Worm (Caenorhabditis elegans) whole organism, L3 larva: ENCODE measurements around the gene epg-7.
"Not testable (repeated sequence)": the region's sequence is repeated elsewhere in the genome, so short reads cannot be mapped to it uniquely, and the experiment has no call there.

Source experiments
- ZK546.5 ChIP-seq: sonication (generic microtip); optimal IDR thresholded peaks from 2 replicates; lab custom pipeline; 2017; ENCODE audit warnings: missing biosample characterization, missing genetic modification characterization
- aly-2 ChIP-seq: fragments of 150-350 bp; optimal IDR thresholded peaks from 2 replicates; lab custom pipeline; 2014; ENCODE audit warnings: missing biosample characterization, missing genetic modification characterization
- ama-1 ChIP-seq: fragments of 150-350 bp; optimal IDR thresholded peaks from 2 replicates; lab custom pipeline; 2018
- ceh-16 ChIP-seq: sonication (generic microtip); optimal IDR thresholded peaks from 2 replicates; lab custom pipeline; 2017; ENCODE audit warnings: missing biosample characterization, missing genetic modification characterization
- ceh-28 ChIP-seq: fragments of 150-350 bp; optimal IDR thresholded peaks from 2 replicates; lab custom pipeline; 2014; ENCODE audit warnings: missing biosample characterization, missing genetic modification reagents, missing genetic modification characterization
- daf-12 ChIP-seq: fragments of 150-350 bp; optimal IDR thresholded peaks from 2 replicates; lab custom pipeline; 2014; ENCODE audit warnings: missing biosample characterization, missing genetic modification reagents, missing genetic modification characterization
- egl-27 ChIP-seq: sonication (generic microtip); optimal IDR thresholded peaks from 4 replicates; lab custom pipeline; 2017; ENCODE audit warnings: missing biosample characterization, missing genetic modification reagents, missing genetic modification characterization
- eor-1 ChIP-seq, 2 experiments: fragments of 150-350 bp; optimal IDR thresholded peaks; 2 replicates each; lab custom pipeline; 2014 to 2018; ENCODE audit warnings: missing biosample characterization in 2 of 2, missing genetic modification characterization in 2 of 2
- fkh-10 ChIP-seq: sonication (generic microtip); optimal IDR thresholded peaks from 2 replicates; lab custom pipeline; 2017; ENCODE audit warnings: missing biosample characterization, missing genetic modification reagents, missing genetic modification characterization
- fkh-2 ChIP-seq: fragments of 150-350 bp; optimal IDR thresholded peaks from 2 replicates; lab custom pipeline; 2014; ENCODE audit warnings: missing biosample characterization, missing genetic modification reagents, missing genetic modification characterization
- fos-1 ChIP-seq: fragments of 150-350 bp; optimal IDR thresholded peaks from 2 replicates; lab custom pipeline; 2014; ENCODE audit warnings: missing biosample characterization, missing genetic modification characterization
- lin-15B ChIP-seq: fragments of 150-350 bp; optimal IDR thresholded peaks from 2 replicates; lab custom pipeline; 2014; ENCODE audit warnings: missing biosample characterization, missing genetic modification characterization
- mdl-1 ChIP-seq: fragments of 150-350 bp; optimal IDR thresholded peaks from 2 replicates; lab custom pipeline; 2014; ENCODE audit warnings: missing biosample characterization, missing genetic modification characterization
- nfya-1 ChIP-seq: sonication (generic microtip); optimal IDR thresholded peaks from 2 replicates; lab custom pipeline; 2017; ENCODE audit warnings: missing genetic modification characterization, mild to moderate bottlenecking, missing compliant biosample characterization, antibody characterized with exemption, moderate library complexity; ENCODE audit not compliant: insufficient read depth
- nhr-11 ChIP-seq: fragments of 150-350 bp; optimal IDR thresholded peaks from 2 replicates; lab custom pipeline; 2014; ENCODE audit warnings: missing biosample characterization, missing genetic modification characterization
- nhr-23 ChIP-seq: fragments of 150-350 bp; optimal IDR thresholded peaks from 2 replicates; lab custom pipeline; 2014; ENCODE audit warnings: missing biosample characterization, missing genetic modification reagents, missing genetic modification characterization
- nhr-237 ChIP-seq: fragments of 150-350 bp; optimal IDR thresholded peaks from 2 replicates; lab custom pipeline; 2014; ENCODE audit warnings: missing biosample characterization, missing genetic modification characterization
- nhr-28 ChIP-seq: fragments of 150-350 bp; optimal IDR thresholded peaks from 2 replicates; lab custom pipeline; 2014; ENCODE audit warnings: missing biosample characterization, missing genetic modification characterization
- nhr-43 ChIP-seq: sonication (generic microtip); optimal IDR thresholded peaks from 2 replicates; lab custom pipeline; 2016; ENCODE audit warnings: mild to moderate bottlenecking, missing genetic modification characterization, missing compliant biosample characterization; ENCODE audit not compliant: poor library complexity, severe bottlenecking
- nhr-67 ChIP-seq: fragments of 150-350 bp; optimal IDR thresholded peaks from 2 replicates; lab custom pipeline; 2014; ENCODE audit warnings: missing biosample characterization, missing genetic modification characterization
- nhr-76 ChIP-seq: fragments of 150-350 bp; sonication (generic microtip); optimal IDR thresholded peaks from 5 replicates; lab custom pipeline; 2014; ENCODE audit warnings: missing biosample characterization, missing genetic modification characterization
- skn-1 ChIP-seq: fragments of 150-350 bp; optimal IDR thresholded peaks from 2 replicates; lab custom pipeline; 2014; ENCODE audit warnings: missing biosample characterization, missing genetic modification characterization
- snpc-4 ChIP-seq: fragments of 150-350 bp; optimal IDR thresholded peaks from 2 replicates; lab custom pipeline; 2014; ENCODE audit warnings: missing biosample characterization, missing genetic modification characterization
- tbx-2 ChIP-seq: sonication (generic microtip); optimal IDR thresholded peaks from 2 replicates; lab custom pipeline; 2016; ENCODE audit warnings: mild to moderate bottlenecking, missing genetic modification characterization, missing compliant biosample characterization
- unc-62 ChIP-seq: fragments of 150-350 bp; sonication (generic microtip); optimal IDR thresholded peaks from 4 replicates; lab custom pipeline; 2014; ENCODE audit warnings: missing biosample characterization, missing genetic modification reagents, missing genetic modification characterization
- zag-1 ChIP-seq: fragments of 150-350 bp; optimal IDR thresholded peaks from 2 replicates; lab custom pipeline; 2014; ENCODE audit warnings: missing biosample characterization, missing genetic modification characterization

Gene epg-7

ce11 chrX:7365267-7365666 is 30.8 kb downstream of the epg-7 start, which contains the start of gene C56G3.2:
C56G3.2 (plus strand) TSS chrX:7365567.
- not testable (repeated sequence) for TF ChIP-seq mdl-1, tbx-2, nhr-76 (tag; lab: Kevin White, UChicago)

- TF ChIP-seq zag-1 (tag; lab: Kevin White, UChicago) (no peak), fkh-2 (no peak), nhr-237 (no peak), eor-1 (tag; optimal IDR thresholded peaks at IDR 0.05; lab: Kevin White, UChicago) (no peak), aly-2 (no peak), lin-15B (tag; lab: Kevin White, UChicago) (no peak), ama-1 (lab: Kevin White, UChicago) (no peak), snpc-4 (tag; lab: Kevin White, UChicago) (no peak), unc-62 (GFP tag; lab: Kevin White, UChicago) (no peak)
These were observed 35.3 kb downstream of the epg-7 start for ce11 chrX:7369770-7370169.

- TF ChIP-seq daf-12 (tag; lab: Kevin White, UChicago): no peak
- no peak for TF ChIP-seq nhr-67 (tag; lab: Kevin White, UChicago)
- no peak for TF ChIP-seq aly-2
- no peak for TF ChIP-seq nhr-28
- TF ChIP-seq ceh-16 (tag; lab: Kevin White, UChicago): no peak
- TF ChIP-seq zag-1 (tag; lab: Kevin White, UChicago): no peak
- no peak for TF ChIP-seq nfya-1 (tag; lab: Kevin White, UChicago)
- TF ChIP-seq nhr-23: no peak
These were observed 37.4 kb downstream of the epg-7 start for ce11 chrX:7371945-7372344.

ce11 chrX:7376941-7377340 is 42.4 kb downstream of the epg-7 start, which contains the start of gene npr-8:
npr-8 (plus strand) TSS chrX:7377302.
- TF ChIP-seq fkh-10 (GFP tag; lab: Kevin White, UChicago) (peak; percentile 37), ceh-28 (tag; lab: Kevin White, UChicago) (no peak)
- TF ChIP-seq, all 47 proteins: peak for 1

- no peak for TF ChIP-seq lin-15B (tag; lab: Kevin White, UChicago)
- no peak for TF ChIP-seq nhr-11
- TF ChIP-seq fos-1 (tag; lab: Kevin White, UChicago): no peak
- TF ChIP-seq ZK546.5 (tag; lab: Kevin White, UChicago): no peak
- TF ChIP-seq nfya-1 (tag; lab: Kevin White, UChicago): no peak
- TF ChIP-seq mdl-1 (tag; lab: Kevin White, UChicago): no peak
- no peak for TF ChIP-seq skn-1
- TF ChIP-seq egl-27 (tag; lab: Kevin White, UChicago): no peak
- TF ChIP-seq nhr-43 (tag; lab: Kevin White, UChicago): peak; percentile 11
These were observed 44.1 kb downstream of the epg-7 start for ce11 chrX:7378608-7379007.
